Fruit fly (Drosophila melanogaster): Measurements from ENCODE around the gene Csl4.

Csl4 gene

DNA sequence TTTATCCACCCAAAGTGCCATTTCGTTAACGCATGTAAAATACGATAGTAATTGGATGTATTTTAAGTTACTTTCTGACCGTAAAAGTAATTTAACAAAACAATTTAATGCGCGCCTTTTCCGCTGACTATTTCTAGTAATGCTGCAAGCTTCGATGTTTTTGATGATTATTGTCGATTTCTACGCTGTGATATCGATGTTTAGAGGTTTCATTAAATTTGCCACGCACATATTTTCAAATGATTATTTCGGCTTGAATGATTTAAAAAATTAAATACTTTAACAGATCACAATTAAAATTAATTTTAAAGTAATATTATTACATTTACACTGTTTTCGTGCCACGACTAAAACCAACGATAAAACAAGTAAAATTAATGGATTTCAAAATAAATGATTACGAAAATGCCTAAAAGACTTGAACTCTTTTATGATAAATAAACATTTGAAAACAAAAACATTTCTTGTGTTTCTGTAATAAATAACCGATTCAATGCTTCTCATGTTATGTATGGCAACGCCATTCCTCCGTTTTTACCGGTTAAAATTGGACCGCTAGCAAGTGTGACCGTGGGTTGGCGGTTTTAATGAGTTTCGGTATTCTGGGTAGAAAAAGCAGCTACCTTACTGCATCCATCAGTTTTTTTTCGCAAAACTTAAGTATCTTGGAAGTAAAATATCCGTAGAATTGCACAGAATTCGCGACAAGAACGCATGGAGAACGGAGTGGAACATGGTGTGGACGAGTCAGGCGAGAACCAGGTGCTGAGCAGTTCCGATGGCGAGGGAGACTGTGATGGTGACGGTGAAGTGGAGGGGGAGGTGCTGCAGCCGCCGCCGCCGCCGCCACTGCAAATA, 7.0 kb upstream of the Csl4 start, which contains the start of the genes RfC38 and CG4751 (continued):
- no peak for TF ChIP-seq Hr51 (GFP tag; optimal IDR thresholded peaks at IDR 0.05)
- TF ChIP-seq CG18011 (GFP tag; optimal IDR thresholded peaks at IDR 0.05) = no peak
- TF ChIP-seq CG4282 (GFP tag; optimal IDR thresholded peaks at IDR 0.05) = no peak
- no peak for TF ChIP-seq Kr (GFP tag; optimal IDR thresholded peaks at IDR 0.05)
- no peak for TF ChIP-seq fd96Cb (tag; optimal IDR thresholded peaks at IDR 0.05)
- 0 out of 4 replicates have a peak, but pooled peaks have one; percentile 57 for TF ChIP-seq chinmo (GFP tag; IDR thresholded peaks at IDR 0.05; ENCODE audit: partially characterized antibody)
- no peak for TF ChIP-seq seq (GFP tag; IDR thresholded peaks at IDR 0.05)
- TF ChIP-seq NFAT (GFP tag; IDR thresholded peaks at IDR 0.05) = no peak
- no peak for TF ChIP-seq CG9437 (GFP tag; optimal IDR thresholded peaks at IDR 0.05)
- TF ChIP-seq Oli (tag; optimal IDR thresholded peaks at IDR 0.05) = no peak
- no peak for TF ChIP-seq CG4404 (GFP tag; IDR thresholded peaks at IDR 0.05)
- no peak for TF ChIP-seq CG31441 (GFP tag; IDR thresholded peaks at IDR 0.05)
- no peak for TF ChIP-seq Fer2 (tag; optimal IDR thresholded peaks at IDR 0.05)
- TF ChIP-seq trh (GFP tag; optimal IDR thresholded peaks at IDR 0.05) = no peak
- TF ChIP-seq CG3726 (GFP tag; IDR thresholded peaks at IDR 0.05) = no peak
- peak; percentile 39 for TF ChIP-seq nerfin-1 (tag; optimal IDR thresholded peaks at IDR 0.05)
- TF ChIP-seq Dref (GFP tag; IDR thresholded peaks at IDR 0.05) = peak; percentile 75
- no peak for TF ChIP-seq Atf6 (GFP tag; IDR thresholded peaks at IDR 0.05)
- TF ChIP-seq ap (GFP tag; IDR thresholded peaks at IDR 0.05) = no peak
- no peak for TF ChIP-seq CG4328 (GFP tag; optimal IDR thresholded peaks at IDR 0.05)
- TF ChIP-seq dmrt11E (tag; optimal IDR thresholded peaks at IDR 0.05) = peak; percentile 12
- TF ChIP-seq kni (GFP tag; optimal IDR thresholded peaks at IDR 0.05) = no peak
- TF ChIP-seq z (GFP tag; IDR thresholded peaks at IDR 0.05) = no peak
- TF ChIP-seq CTCF (GFP tag; optimal IDR thresholded peaks at IDR 0.05) = no peak
- TF ChIP-seq dmrt99B (tag; optimal IDR thresholded peaks at IDR 0.05) = no peak
- TF ChIP-seq crc (GFP tag; optimal IDR thresholded peaks at IDR 0.05) = no peak
- TF ChIP-seq CG7745 (tag; optimal IDR thresholded peaks at IDR 0.05) = no peak
- no peak for TF ChIP-seq Hand (GFP tag; optimal IDR thresholded peaks at IDR 0.05)
- TF ChIP-seq CG16863 (GFP tag; optimal IDR thresholded peaks at IDR 0.05) = no peak
- TF ChIP-seq cato (GFP tag; optimal IDR thresholded peaks at IDR 0.05; ENCODE audit: borderline replicate concordance) = no peak
- peak; percentile 57; the same call in 1 of the 3 replicates for TF ChIP-seq vnd (GFP tag; IDR thresholded peaks at IDR 0.05; ENCODE audit: partially characterized antibody)
- TF ChIP-seq CG33557 (GFP tag; optimal IDR thresholded peaks at IDR 0.05) = no peak
- peak; percentile 31 for TF ChIP-seq CG13775 (GFP tag; optimal IDR thresholded peaks at IDR 0.05)
- TF ChIP-seq CG6791 (GFP tag; IDR thresholded peaks at IDR 0.05; ENCODE audit: partially characterized antibody) = peak; percentile 65; the same call in 2 of the 3 replicates
- no peak for TF ChIP-seq da (GFP tag; optimal IDR thresholded peaks at IDR 0.05)
- peak; percentile 68 for TF ChIP-seq unc-4 (GFP tag; IDR thresholded peaks at IDR 0.05; ENCODE audit: partially characterized antibody)
- TF ChIP-seq Six4 (GFP tag; optimal IDR thresholded peaks at IDR 0.05) = no peak
- TF ChIP-seq B-H1 (GFP tag; IDR thresholded peaks at IDR 0.05) = no peak
- no peak for TF ChIP-seq zfh2 (GFP tag; optimal IDR thresholded peaks at IDR 0.05)
- no peak for TF ChIP-seq CG1233 (GFP tag; optimal IDR thresholded peaks at IDR 0.05)
- no peak for TF ChIP-seq ato (GFP tag; IDR thresholded peaks at IDR 0.05; ENCODE audit: partially characterized antibody)
- no peak for TF ChIP-seq CG5180 (GFP tag; optimal IDR thresholded peaks at IDR 0.05)
- peak; percentile 67; the same call in 1 of the 3 replicates for TF ChIP-seq CG34422 (GFP tag; IDR thresholded peaks at IDR 0.05)
- no peak for TF ChIP-seq Poxn (GFP tag; IDR thresholded peaks at IDR 0.05)
- no peak for TF ChIP-seq CG6175 (GFP tag; IDR thresholded peaks at IDR 0.05)
- TF ChIP-seq D (optimal IDR thresholded peaks at IDR 0.05) = no peak
- TF ChIP-seq D (GFP tag; optimal IDR thresholded peaks at IDR 0.05) = no peak
- TF ChIP-seq exex (tag; optimal IDR thresholded peaks at IDR 0.05) = peak; percentile 37
- no peak for TF ChIP-seq crp (GFP tag; optimal IDR thresholded peaks at IDR 0.05)

Measured in whole organism, embryonic.